Fruit fly (Drosophila melanogaster): ENCODE measurements around the gene net.

DNA sequence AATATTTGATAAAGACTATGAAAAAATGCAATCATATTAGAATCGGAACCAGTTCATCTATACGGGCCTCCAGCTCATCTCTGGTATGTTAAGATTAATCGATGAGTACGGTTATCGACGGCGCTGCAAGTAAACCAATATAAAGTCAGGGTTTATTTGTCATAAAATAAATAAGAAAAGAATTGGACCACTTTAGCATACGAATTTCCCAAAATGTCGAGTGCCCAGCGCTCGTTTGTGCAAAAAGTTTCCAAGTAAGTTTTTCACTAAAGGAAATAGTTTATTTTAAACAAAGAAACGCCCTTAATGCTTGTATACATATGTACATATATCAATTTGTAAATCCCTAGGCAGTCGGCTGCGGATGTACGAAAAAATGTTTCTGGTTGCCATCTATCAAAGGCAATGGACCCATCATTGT is 7.5 kb upstream of the net start, which contains the start of gene Zir:
- no peak for TF ChIP-seq pan (optimal IDR thresholded peaks at IDR 0.05)
- TF ChIP-seq psq (optimal IDR thresholded peaks at IDR 0.05), result no peak
- TF ChIP-seq Dll (optimal IDR thresholded peaks at IDR 0.05), result no peak
- TF ChIP-seq CG8478 (optimal IDR thresholded peaks at IDR 0.05), result no peak
- no peak for TF ChIP-seq usp (GFP tag; optimal IDR thresholded peaks at IDR 0.05)
- no peak for TF ChIP-seq EcR (GFP tag; optimal IDR thresholded peaks at IDR 0.05)
